Worm (Caenorhabditis elegans) whole organism, L4 larva: Measurements from ENCODE around the gene ttr-30.

Experiments
- F10B5.3 ChIP-seq: sonication (generic microtip); optimal IDR thresholded peaks from 2 replicates; lab custom pipeline; 2016; ENCODE audit warnings: mild to moderate bottlenecking, missing genetic modification characterization, missing compliant biosample characterization
- F37D6.2 ChIP-seq: sonication (generic microtip); optimal IDR thresholded peaks from 2 replicates; lab custom pipeline; 2016; ENCODE audit warnings: mild to moderate bottlenecking, missing genetic modification characterization, missing compliant biosample characterization
- F49E8.2 ChIP-seq: sonication (generic microtip); optimal IDR thresholded peaks from 2 replicates; lab custom pipeline; 2016; ENCODE audit warnings: missing compliant biosample characterization, mild to moderate bottlenecking, missing genetic modification characterization, borderline replicate concordance
- R02D3.7 ChIP-seq: fragments of 150-350 bp; sonication (generic microtip); optimal IDR thresholded peaks from 3 replicates; lab custom pipeline; 2014; ENCODE audit warnings: missing biosample characterization, missing genetic modification characterization
- T26A8.4 ChIP-seq: fragments of 200-800 bp; sonication (Bioruptor generic); IDR thresholded peaks from 2 replicates; pipeline ENCODE4 v1.3.6; 2022; ENCODE audit warnings: missing genetic modification characterization, missing compliant biosample characterization
- Y105C5A.15 ChIP-seq: fragments of 200-800 bp; sonication (Bioruptor generic); IDR thresholded peaks from 2 replicates; pipeline ENCODE4 v1.3.6; 2022; ENCODE audit warnings: missing genetic modification characterization, missing compliant biosample characterization
- Y75B8A.6 ChIP-seq: fragments of 200-800 bp; sonication (Bioruptor generic); IDR thresholded peaks from 2 replicates; pipeline ENCODE4 v1.3.6; 2022; ENCODE audit warnings: missing genetic modification reagents, missing genetic modification characterization, missing compliant biosample characterization
- ZK337.2 ChIP-seq: fragments of 200-800 bp; sonication (Bioruptor generic); IDR thresholded peaks from 2 replicates; pipeline ENCODE4 v1.3.6; 2022; ENCODE audit warnings: missing genetic modification reagents, missing genetic modification characterization, missing compliant biosample characterization
- ZK546.5 ChIP-seq, 2 experiments: sonication (generic microtip); optimal IDR thresholded peaks; 2 replicates each; lab custom pipeline; 2017; ENCODE audit warnings: missing biosample characterization in 2 of 2, missing genetic modification characterization in 2 of 2
- aha-1 ChIP-seq: fragments of 150-350 bp; peaks from one replicate; lab custom pipeline; 2014; ENCODE audit warnings: missing biosample characterization, missing genetic modification characterization
- aly-2 ChIP-seq: sonication (generic microtip); optimal IDR thresholded peaks from 2 replicates; lab custom pipeline; 2018; ENCODE audit warnings: missing biosample characterization, missing genetic modification characterization
- ceh-20 ChIP-seq: fragments of 200-800 bp; sonication (Bioruptor generic); IDR thresholded peaks from 2 replicates; pipeline ENCODE4 v1.3.6; 2022; ENCODE audit warnings: missing genetic modification reagents, missing genetic modification characterization, missing compliant biosample characterization
- ceh-28 ChIP-seq: fragments of 150-350 bp; optimal IDR thresholded peaks from 2 replicates; lab custom pipeline; 2014; ENCODE audit warnings: missing biosample characterization, missing genetic modification reagents, missing genetic modification characterization
- ceh-82 ChIP-seq: sonication (generic microtip); optimal IDR thresholded peaks from 2 replicates; lab custom pipeline; 2017; ENCODE audit warnings: missing biosample characterization, missing genetic modification characterization
- ces-1 ChIP-seq: fragments of 150-350 bp; sonication (generic microtip); optimal IDR thresholded peaks from 4 replicates; lab custom pipeline; 2014; ENCODE audit warnings: missing biosample characterization, missing genetic modification reagents, missing genetic modification characterization
- cey-2 ChIP-seq: sonication (generic microtip); optimal IDR thresholded peaks from 3 replicates; lab custom pipeline; 2017; ENCODE audit warnings: missing genetic modification characterization, mild to moderate bottlenecking, missing compliant biosample characterization, antibody characterized with exemption, borderline replicate concordance; ENCODE audit not compliant: insufficient read depth
- ctbp-1 ChIP-seq: fragments of 200-800 bp; sonication (Bioruptor generic); IDR thresholded peaks from 2 replicates; pipeline ENCODE4 v1.3.6; 2022; ENCODE audit warnings: missing genetic modification reagents, missing genetic modification characterization, missing compliant biosample characterization
- daf-12 ChIP-seq: fragments of 150-350 bp; optimal IDR thresholded peaks from 2 replicates; lab custom pipeline; 2014; ENCODE audit warnings: missing biosample characterization, missing genetic modification reagents, missing genetic modification characterization
- daf-8 ChIP-seq: fragments of 200-800 bp; sonication (Bioruptor generic); IDR thresholded peaks from 2 replicates; pipeline ENCODE4 v1.3.6; 2022; ENCODE audit warnings: missing genetic modification characterization, missing compliant biosample characterization
- dmd-6 ChIP-seq: fragments of 200-800 bp; sonication (Bioruptor generic); IDR thresholded peaks from 2 replicates; pipeline ENCODE4 v1.3.6; 2022; ENCODE audit warnings: missing genetic modification reagents, missing genetic modification characterization, missing compliant biosample characterization
- dve-1 ChIP-seq: sonication (generic microtip); optimal IDR thresholded peaks from 2 replicates; lab custom pipeline; 2017; ENCODE audit warnings: antibody characterized with exemption, mild to moderate bottlenecking, missing genetic modification characterization, missing compliant biosample characterization; ENCODE audit not compliant: insufficient read depth
- egl-27 ChIP-seq: sonication (generic microtip); optimal IDR thresholded peaks from 3 replicates; lab custom pipeline; 2017; ENCODE audit warnings: missing biosample characterization, missing genetic modification reagents, missing genetic modification characterization
- egl-43 ChIP-seq: fragments of 200-800 bp; sonication (Bioruptor generic); IDR thresholded peaks from 2 replicates; pipeline ENCODE4 v1.3.6; 2022; ENCODE audit warnings: missing genetic modification reagents, missing genetic modification characterization, missing compliant biosample characterization
- fkh-10 ChIP-seq: fragments of 150-350 bp; optimal IDR thresholded peaks from 2 replicates; lab custom pipeline; 2014; ENCODE audit warnings: missing biosample characterization, missing genetic modification reagents, missing genetic modification characterization
- fos-1 ChIP-seq: fragments of 150-350 bp; optimal IDR thresholded peaks from 2 replicates; lab custom pipeline; 2014; ENCODE audit warnings: missing biosample characterization, missing genetic modification characterization
- lin-13 ChIP-seq: fragments of 150-350 bp; optimal IDR thresholded peaks from 2 replicates; lab custom pipeline; 2014; ENCODE audit warnings: missing biosample characterization, missing genetic modification reagents, missing genetic modification characterization
- lin-15B ChIP-seq: fragments of 150-350 bp; sonication (generic microtip); optimal IDR thresholded peaks from 3 replicates; lab custom pipeline; 2014; ENCODE audit warnings: missing biosample characterization, missing genetic modification characterization
- lin-38 ChIP-seq: fragments of 200-800 bp; sonication (Bioruptor generic); IDR thresholded peaks from 2 replicates; pipeline ENCODE4 v1.3.6; 2022; ENCODE audit warnings: missing genetic modification reagents, missing genetic modification characterization, missing compliant biosample characterization
- lin-39 ChIP-seq: fragments of 150-350 bp; optimal IDR thresholded peaks from 2 replicates; lab custom pipeline; 2014; ENCODE audit warnings: missing biosample characterization, missing genetic modification reagents, missing genetic modification characterization
- lsy-2 ChIP-seq, 2 experiments: fragments of 150-350 bp in 1 of 2; sonication (generic microtip) in 1 of 2; optimal IDR thresholded peaks; 2 replicates each; lab custom pipeline; 2014 to 2017; ENCODE audit warnings: missing biosample characterization in 2 of 2, missing genetic modification characterization in 2 of 2
- madf-5 ChIP-seq, 2 experiments: fragments of 200-800 bp; sonication (Bioruptor generic); IDR thresholded peaks; 2 replicates each; pipeline ENCODE4 v1.3.6; 2022; ENCODE audit warnings: missing compliant biosample characterization in 2 of 2, missing genetic modification characterization in 2 of 2
- mep-1 ChIP-seq: fragments of 150-350 bp; sonication (generic microtip); optimal IDR thresholded peaks from 3 replicates; lab custom pipeline; 2014; ENCODE audit warnings: missing biosample characterization, missing genetic modification characterization
- mxl-3 ChIP-seq: fragments of 200-800 bp; sonication (Bioruptor generic); optimal IDR thresholded peaks from 2 replicates; lab custom pipeline; 2018; ENCODE audit warnings: mild to moderate bottlenecking, missing genetic modification characterization, missing compliant biosample characterization
- nhr-102 ChIP-seq: sonication (generic microtip); optimal IDR thresholded peaks from 2 replicates; lab custom pipeline; 2016; ENCODE audit warnings: mild to moderate bottlenecking, missing genetic modification characterization, moderate library complexity, missing compliant biosample characterization
- nhr-111 ChIP-seq: fragments of 200-800 bp; sonication (Bioruptor generic); optimal IDR thresholded peaks from 2 replicates; lab custom pipeline; 2018; ENCODE audit warnings: mild to moderate bottlenecking, missing genetic modification characterization, missing compliant biosample characterization
- nhr-237 ChIP-seq: sonication (generic microtip); optimal IDR thresholded peaks from 2 replicates; lab custom pipeline; 2017; ENCODE audit warnings: missing biosample characterization, missing genetic modification characterization
- nhr-25 ChIP-seq: sonication (generic microtip); optimal IDR thresholded peaks from 2 replicates; lab custom pipeline; 2017; ENCODE audit warnings: missing genetic modification characterization, mild to moderate bottlenecking, missing compliant biosample characterization, antibody characterized with exemption, moderate library complexity, borderline replicate concordance; ENCODE audit not compliant: insufficient read depth
- nhr-28 ChIP-seq: fragments of 150-350 bp; optimal IDR thresholded peaks from 2 replicates; lab custom pipeline; 2014; ENCODE audit warnings: missing biosample characterization, missing genetic modification characterization
- nhr-41 ChIP-seq: fragments of 200-800 bp; sonication (Bioruptor generic); IDR thresholded peaks from 2 replicates; pipeline ENCODE4 v1.3.6; 2022; ENCODE audit warnings: missing genetic modification reagents, missing genetic modification characterization, missing compliant biosample characterization
- nhr-42 ChIP-seq: fragments of 200-800 bp; sonication (Bioruptor generic); IDR thresholded peaks from 2 replicates; pipeline ENCODE4 v1.3.6; 2022; ENCODE audit warnings: missing genetic modification characterization, missing compliant biosample characterization
- nhr-48 ChIP-seq: sonication (generic microtip); optimal IDR thresholded peaks from 2 replicates; lab custom pipeline; 2016; ENCODE audit warnings: mild to moderate bottlenecking, missing genetic modification characterization, missing compliant biosample characterization
- nhr-6 ChIP-seq: fragments of 150-350 bp; optimal IDR thresholded peaks from 2 replicates; lab custom pipeline; 2014; ENCODE audit warnings: missing biosample characterization, missing genetic modification characterization
- nhr-76 ChIP-seq: fragments of 150-350 bp; optimal IDR thresholded peaks from 2 replicates; lab custom pipeline; 2014; ENCODE audit warnings: missing biosample characterization, missing genetic modification characterization
- nhr-77 ChIP-seq: fragments of 150-350 bp; optimal IDR thresholded peaks from 2 replicates; lab custom pipeline; 2014; ENCODE audit warnings: missing biosample characterization, missing genetic modification characterization
- php-3 ChIP-seq: fragments of 200-800 bp; sonication (Bioruptor generic); IDR thresholded peaks from 2 replicates; pipeline ENCODE4 v1.3.6; 2022; ENCODE audit warnings: missing genetic modification reagents, missing genetic modification characterization, missing compliant biosample characterization
- saeg-2 ChIP-seq: fragments of 200-800 bp; sonication (Bioruptor generic); IDR thresholded peaks from 2 replicates; pipeline ENCODE4 v1.3.6; 2022; ENCODE audit warnings: missing genetic modification reagents, missing genetic modification characterization, missing compliant biosample characterization
- set-16 ChIP-seq: fragments of 200-800 bp; sonication (Bioruptor generic); IDR thresholded peaks from 2 replicates; pipeline ENCODE4 v1.3.6; 2022; ENCODE audit warnings: missing genetic modification reagents, missing genetic modification characterization, missing compliant biosample characterization
- snpc-1.2 ChIP-seq: fragments of 200-800 bp; sonication (Bioruptor generic); IDR thresholded peaks from 2 replicates; pipeline ENCODE4 v1.3.6; 2022; ENCODE audit warnings: missing genetic modification reagents, missing genetic modification characterization, missing compliant biosample characterization
- tra-1 ChIP-seq: fragments of 200-800 bp; sonication (Bioruptor generic); IDR thresholded peaks from 2 replicates; pipeline ENCODE4 v1.3.6; 2022; ENCODE audit warnings: missing genetic modification reagents, missing genetic modification characterization, missing compliant biosample characterization
- zfp-3 ChIP-seq: fragments of 200-800 bp; sonication (Bioruptor generic); conservative IDR thresholded peaks from 2 replicates; pipeline ENCODE4 v1.3.6; 2022; ENCODE audit warnings: missing genetic modification reagents, missing genetic modification characterization, missing compliant biosample characterization
- zip-11 ChIP-seq: fragments of 200-800 bp; sonication (Bioruptor generic); IDR thresholded peaks from 2 replicates; pipeline ENCODE4 v1.3.6; 2022; ENCODE audit warnings: missing genetic modification characterization, missing compliant biosample characterization
- zip-2 ChIP-seq: fragments of 150-350 bp; optimal IDR thresholded peaks from 2 replicates; lab custom pipeline; 2014; ENCODE audit warnings: missing biosample characterization, missing genetic modification characterization
- ztf-11 ChIP-seq: fragments of 150-350 bp; optimal IDR thresholded peaks from 2 replicates; lab custom pipeline; 2014; ENCODE audit warnings: missing biosample characterization, missing genetic modification characterization

The ttr-30 gene

ce11 chrX:7378608-7379007 lies 47.9 kb downstream of the ttr-30 start (continued):
- no peak for TF ChIP-seq snpc-1.2
- TF ChIP-seq nhr-6, result no peak
- TF ChIP-seq ceh-82 (tag; lab: Kevin White, UChicago), result no peak
- no peak for TF ChIP-seq nhr-76 (tag; lab: Kevin White, UChicago)
- TF ChIP-seq egl-43 (GFP tag; lab: Robert Waterston, UW), result no peak
- TF ChIP-seq nhr-77, result no peak
- no peak for TF ChIP-seq lin-13
- no peak for TF ChIP-seq zfp-3
- no peak for TF ChIP-seq lin-39 (tag; lab: Kevin White, UChicago)
- no peak for TF ChIP-seq fkh-10 (GFP tag; lab: Kevin White, UChicago)
- peak; percentile 9 for TF ChIP-seq F49E8.2 (tag; lab: Kevin White, UChicago)
- no peak for TF ChIP-seq cey-2
- TF ChIP-seq aha-1 (tag; lab: Kevin White, UChicago), result peak; percentile 94
- TF ChIP-seq daf-12 (tag; lab: Kevin White, UChicago), result no peak
- no peak for TF ChIP-seq T26A8.4 (GFP tag; lab: Robert Waterston, UW)
- no peak for TF ChIP-seq ZK546.5 (tag; optimal IDR thresholded peaks at IDR 0.05; lab: Kevin White, UChicago)
- TF ChIP-seq lin-38 (GFP tag; lab: Robert Waterston, UW), result no peak
- TF ChIP-seq nhr-48 (tag; lab: Kevin White, UChicago), result no peak
- no peak for TF ChIP-seq aly-2 (tag; lab: Kevin White, UChicago)
- TF ChIP-seq ceh-20 (GFP tag; lab: Robert Waterston, UW), result no peak
- TF ChIP-seq daf-8, result no peak
- TF ChIP-seq Y105C5A.15 (GFP tag; lab: Robert Waterston, UW), result no peak
- TF ChIP-seq egl-27 (tag; lab: Kevin White, UChicago), result no peak
- TF ChIP-seq nhr-42 (GFP tag; lab: Robert Waterston, UW), result no peak
- peak; percentile 50; the same call in 1 of the 2 replicates for TF ChIP-seq ctbp-1 (GFP tag; lab: Robert Waterston, UW)
- TF ChIP-seq Y75B8A.6 (GFP tag; lab: Robert Waterston, UW), result no peak
- no peak for TF ChIP-seq ZK337.2 (GFP tag; lab: Robert Waterston, UW)
- 0 out of 2 replicates have a peak, but pooled peaks have one; percentile 22 for TF ChIP-seq tra-1 (GFP tag; lab: Robert Waterston, UW)
- TF ChIP-seq nhr-41, result no peak
- TF ChIP-seq nhr-237 (tag; lab: Kevin White, UChicago), result no peak
- no peak for TF ChIP-seq fos-1 (tag; lab: Kevin White, UChicago)
- TF ChIP-seq php-3, result no peak
- no peak for TF ChIP-seq F10B5.3 (tag; lab: Kevin White, UChicago)
- no peak for TF ChIP-seq ceh-28 (tag; lab: Kevin White, UChicago)
- no peak for TF ChIP-seq lsy-2 (tag; optimal IDR thresholded peaks at IDR 0.05; lab: Kevin White, UChicago)
- 0 out of 4 replicates have a peak, but pooled peaks of 1 of the 2 experiments have one; percentile 46 for TF ChIP-seq madf-5 (GFP tag; IDR thresholded peaks at IDR 0.05; lab: Robert Waterston, UW)
- TF ChIP-seq nhr-102 (tag; lab: Kevin White, UChicago), result no peak
- no peak for TF ChIP-seq saeg-2 (GFP tag; lab: Robert Waterston, UW)
- no peak for TF ChIP-seq set-16
- no peak for TF ChIP-seq mep-1 (tag; lab: Kevin White, UChicago)
- TF ChIP-seq ces-1, result no peak
- no peak for TF ChIP-seq dve-1
- TF ChIP-seq ztf-11 (tag; lab: Kevin White, UChicago), result no peak
- no peak for TF ChIP-seq zip-2 (tag; lab: Kevin White, UChicago)
- TF ChIP-seq lin-15B (tag; lab: Kevin White, UChicago), result no peak
- TF ChIP-seq nhr-28 (tag; lab: Kevin White, UChicago), result no peak
- TF ChIP-seq nhr-111 (GFP tag; lab: Kevin White, UChicago), result no peak
- TF ChIP-seq R02D3.7 (tag; lab: Kevin White, UChicago), result no peak
- TF ChIP-seq zip-11, result 0 out of 2 replicates have a peak, but pooled peaks have one; percentile 16
- no peak for TF ChIP-seq dmd-6 (GFP tag; lab: Robert Waterston, UW)
- TF ChIP-seq nhr-25 (tag; lab: Kevin White, UChicago), result no peak
- TF ChIP-seq mxl-3 (GFP tag; lab: Kevin White, UChicago), result peak; percentile 1
- no peak for TF ChIP-seq F37D6.2 (tag; lab: Kevin White, UChicago)
